Fruit fly (Drosophila melanogaster) whole organism, prepupa: ENCODE measurements around the gene Xport-A.

ENCODE experiments used
- CG10631 ChIP-seq: fragments of 200-800 bp; sonication (Bioruptor generic); optimal IDR thresholded peaks from 2 replicates; lab custom pipeline; 2016; ENCODE audit warnings: missing biosample characterization, missing genetic modification characterization
- CG11294 ChIP-seq: fragments of 200-800 bp; sonication (Bioruptor generic); IDR thresholded peaks from 2 replicates; pipeline ENCODE4 v1.3.6; 2022; ENCODE audit warnings: missing biosample characterization, missing genetic modification characterization
- CG11762 ChIP-seq: fragments of 200-800 bp; sonication (Bioruptor generic); optimal IDR thresholded peaks from 3 replicates; lab custom pipeline; 2016; ENCODE audit warnings: missing biosample characterization, missing genetic modification characterization; ENCODE audit not compliant: insufficient read depth
- CG15336 ChIP-seq: fragments of 200-800 bp; sonication (Bioruptor generic); IDR thresholded peaks from 2 replicates; pipeline ENCODE4 v1.3.6; 2022; ENCODE audit warnings: missing biosample characterization, missing genetic modification characterization
- CG1621 ChIP-seq: fragments of 200-800 bp; sonication (Bioruptor generic); optimal IDR thresholded peaks from 3 replicates; lab custom pipeline; 2018; ENCODE audit warnings: missing biosample characterization, mild to moderate bottlenecking, missing genetic modification characterization
- CG3032 ChIP-seq: fragments of 200-800 bp; optimal IDR thresholded peaks from 2 replicates; lab custom pipeline; 2019; ENCODE audit warnings: missing biosample characterization, mild to moderate bottlenecking, missing genetic modification characterization, moderate library complexity
- CG31627 ChIP-seq: fragments of 200-800 bp; sonication (Bioruptor generic); optimal IDR thresholded peaks from 3 replicates; lab custom pipeline; 2016; ENCODE audit warnings: missing biosample characterization, missing genetic modification characterization
- CG32006 ChIP-seq: fragments of 200-800 bp; sonication (Bioruptor generic); optimal IDR thresholded peaks from 3 replicates; lab custom pipeline; 2017; ENCODE audit warnings: missing biosample characterization, mild to moderate bottlenecking, missing genetic modification characterization
- CG4318 ChIP-seq: fragments of 200-800 bp; sonication (Bioruptor generic); optimal IDR thresholded peaks from 3 replicates; lab custom pipeline; 2017; ENCODE audit warnings: missing biosample characterization, mild to moderate bottlenecking, missing genetic modification characterization
- CG6163 ChIP-seq: fragments of 200-800 bp; sonication (Bioruptor generic); IDR thresholded peaks from 3 replicates; pipeline ENCODE4 v1.3.6; 2022; ENCODE audit warnings: missing biosample characterization, missing genetic modification characterization
- CG6276 ChIP-seq: fragments of 200-800 bp; sonication (Bioruptor generic); optimal IDR thresholded peaks from 2 replicates; lab custom pipeline; 2017; ENCODE audit warnings: missing biosample characterization, mild to moderate bottlenecking, missing genetic modification characterization
- CG6854 ChIP-seq: fragments of 200-800 bp; sonication (Bioruptor generic); optimal IDR thresholded peaks from 2 replicates; lab custom pipeline; 2017; ENCODE audit warnings: missing biosample characterization, mild to moderate bottlenecking, missing genetic modification characterization
- CG8119 ChIP-seq: fragments of 200-800 bp; sonication (Bioruptor generic); IDR thresholded peaks from 3 replicates; pipeline ENCODE4 v1.3.6; 2022; ENCODE audit warnings: missing biosample characterization, missing genetic modification characterization
- CG8319 ChIP-seq: fragments of 200-800 bp; sonication (Bioruptor generic); optimal IDR thresholded peaks from 3 replicates; lab custom pipeline; 2016; ENCODE audit warnings: missing biosample characterization, missing genetic modification characterization
- CG8632 ChIP-seq: fragments of 200-800 bp; sonication (Bioruptor generic); optimal IDR thresholded peaks from 3 replicates; lab custom pipeline; 2016; ENCODE audit warnings: missing biosample characterization, missing genetic modification characterization
- Eip75B ChIP-seq: fragments of 200-800 bp; sonication (Bioruptor generic); optimal IDR thresholded peaks from 3 replicates; lab custom pipeline; 2016; ENCODE audit warnings: missing biosample characterization, missing genetic modification characterization
- Eip78C ChIP-seq: fragments of 200-800 bp; sonication (Bioruptor generic); peaks from one replicate; lab custom pipeline; 2016; ENCODE audit warnings: missing biosample characterization, missing genetic modification characterization
- Ets21C ChIP-seq: fragments of 200-800 bp; sonication (Bioruptor generic); optimal IDR thresholded peaks from 3 replicates; lab custom pipeline; 2016; ENCODE audit warnings: missing biosample characterization, missing genetic modification characterization
- Ets96B ChIP-seq: fragments of 200-800 bp; optimal IDR thresholded peaks from 2 replicates; lab custom pipeline; 2019; ENCODE audit warnings: missing biosample characterization, mild to moderate bottlenecking, missing genetic modification characterization, moderate library complexity
- Gug ChIP-seq: fragments of 200-800 bp; sonication (Bioruptor generic); IDR thresholded peaks from 2 replicates; pipeline ENCODE4 v1.3.6; 2022; ENCODE audit warnings: missing biosample characterization, missing genetic modification characterization
- Hr38 ChIP-seq: sonication (Bioruptor generic); optimal IDR thresholded peaks from 2 replicates; lab custom pipeline; 2016; ENCODE audit warnings: missing biosample characterization, missing genetic modification characterization
- Hr4 ChIP-seq: fragments of 200-800 bp; sonication (Bioruptor generic); optimal IDR thresholded peaks from 3 replicates; lab custom pipeline; 2016; ENCODE audit warnings: missing biosample characterization, missing genetic modification characterization
- Lpt ChIP-seq: fragments of 200-800 bp; sonication (Bioruptor generic); optimal IDR thresholded peaks from 3 replicates; lab custom pipeline; 2016; ENCODE audit warnings: missing biosample characterization, missing genetic modification characterization
- Met ChIP-seq: fragments of 200-800 bp; sonication (Bioruptor generic); optimal IDR thresholded peaks from 3 replicates; lab custom pipeline; 2016; ENCODE audit warnings: missing biosample characterization, missing genetic modification characterization
- OdsH ChIP-seq: fragments of 200-800 bp; sonication (Bioruptor generic); optimal IDR thresholded peaks from 3 replicates; lab custom pipeline; 2016; ENCODE audit warnings: missing biosample characterization, missing genetic modification characterization
- Smox ChIP-seq: fragments of 200-800 bp; sonication (Bioruptor generic); optimal IDR thresholded peaks from 3 replicates; lab custom pipeline; 2016; ENCODE audit warnings: missing biosample characterization, missing genetic modification characterization
- Sox102F ChIP-seq: fragments of 200-800 bp; sonication (Bioruptor generic); optimal IDR thresholded peaks from 2 replicates; lab custom pipeline; 2016; ENCODE audit warnings: missing biosample characterization, mild to moderate bottlenecking, missing genetic modification characterization
- Sox15 ChIP-seq: fragments of 200-800 bp; sonication (Bioruptor generic); optimal IDR thresholded peaks from 3 replicates; lab custom pipeline; 2016; ENCODE audit warnings: missing biosample characterization, missing genetic modification characterization
- achi ChIP-seq: fragments of 200-800 bp; sonication (Bioruptor generic); optimal IDR thresholded peaks from 3 replicates; lab custom pipeline; 2016; ENCODE audit warnings: missing biosample characterization, missing genetic modification characterization
- cyc ChIP-seq: fragments of 200-800 bp; sonication (Bioruptor generic); optimal IDR thresholded peaks from 3 replicates; lab custom pipeline; 2016; ENCODE audit warnings: missing biosample characterization, missing genetic modification characterization
- dac ChIP-seq: fragments of 200-800 bp; sonication (Bioruptor generic); optimal IDR thresholded peaks from 2 replicates; lab custom pipeline; 2017; ENCODE audit warnings: missing biosample characterization, mild to moderate bottlenecking, missing genetic modification characterization
- dsx ChIP-seq: fragments of 200-800 bp; optimal IDR thresholded peaks from 3 replicates; lab custom pipeline; 2019; ENCODE audit warnings: missing biosample characterization, mild to moderate bottlenecking, missing genetic modification characterization, moderate library complexity; ENCODE audit not compliant: poor library complexity, severe bottlenecking
- eg ChIP-seq: fragments of 200-800 bp; sonication (Bioruptor generic); IDR thresholded peaks from 3 replicates; pipeline ENCODE4 v1.3.6; 2022; ENCODE audit warnings: missing biosample characterization, missing genetic modification characterization
- esn ChIP-seq: fragments of 200-800 bp; sonication (Bioruptor generic); optimal IDR thresholded peaks from 2 replicates; lab custom pipeline; 2016; ENCODE audit warnings: missing biosample characterization, mild to moderate bottlenecking, missing genetic modification characterization, moderate library complexity
- fd59A ChIP-seq: fragments of 200-800 bp; sonication (Bioruptor generic); optimal IDR thresholded peaks from 2 replicates; lab custom pipeline; 2017; ENCODE audit warnings: missing biosample characterization, mild to moderate bottlenecking, missing genetic modification characterization, missing genetic modification reagents
- fd85E ChIP-seq: fragments of 200-800 bp; sonication (Bioruptor generic); optimal IDR thresholded peaks from 3 replicates; lab custom pipeline; 2016; ENCODE audit warnings: missing biosample characterization, missing genetic modification characterization
- lz ChIP-seq: fragments of 200-800 bp; sonication (Bioruptor generic); optimal IDR thresholded peaks from 3 replicates; lab custom pipeline; 2016; ENCODE audit warnings: missing biosample characterization, missing genetic modification characterization
- net ChIP-seq: fragments of 200-800 bp; sonication (Bioruptor generic); optimal IDR thresholded peaks from 3 replicates; lab custom pipeline; 2016; ENCODE audit warnings: missing biosample characterization, missing genetic modification characterization
- pdm3 ChIP-seq: fragments of 200-800 bp; sonication (Bioruptor generic); optimal IDR thresholded peaks from 3 replicates; lab custom pipeline; 2016; ENCODE audit warnings: missing biosample characterization, missing genetic modification characterization
- salr ChIP-seq, 2 experiments: fragments of 200-800 bp; sonication (Bioruptor generic); optimal IDR thresholded peaks; 3 replicates each; lab custom pipeline; 2016 to 2018; ENCODE audit warnings: missing biosample characterization in 2 of 2, missing genetic modification characterization in 2 of 2, mild to moderate bottlenecking in 1 of 2
- ss ChIP-seq, 2 experiments: fragments of 200-800 bp; sonication (Bioruptor generic); optimal IDR thresholded peaks; 2 replicates in 1 of 2; 3 replicates in 1 of 2; lab custom pipeline; 2017 to 2018; ENCODE audit warnings: mild to moderate bottlenecking in 2 of 2, missing biosample characterization in 2 of 2, missing genetic modification characterization in 2 of 2, moderate library complexity in 1 of 2
- svp ChIP-seq: fragments of 200-800 bp; sonication (Bioruptor generic); peaks from one replicate; lab custom pipeline; 2016; ENCODE audit warnings: missing biosample characterization, missing genetic modification characterization
- vri ChIP-seq: fragments of 200-800 bp; sonication (Bioruptor generic); optimal IDR thresholded peaks from 3 replicates; lab custom pipeline; 2016; ENCODE audit warnings: missing biosample characterization, mild to moderate bottlenecking, missing genetic modification characterization

Gene Xport-A

DNA sequence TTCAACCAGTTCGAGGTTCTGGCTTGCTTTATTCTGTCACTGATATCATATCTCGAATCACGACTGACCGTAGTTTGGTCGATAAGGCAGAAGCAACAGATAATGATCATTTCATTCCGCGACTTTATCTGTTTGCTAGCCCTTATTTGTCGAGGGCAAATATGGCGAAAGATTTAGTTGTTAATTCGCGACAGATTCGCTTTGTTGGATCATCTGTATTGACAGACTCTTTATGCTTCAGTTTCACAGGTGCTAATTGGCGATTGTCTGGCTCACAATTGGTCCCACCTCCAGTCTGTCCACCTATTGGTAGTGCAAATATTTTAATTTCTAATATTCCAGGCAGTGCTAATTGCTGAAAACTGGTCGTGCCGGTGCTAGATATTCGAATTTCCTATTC, 9.1 kb upstream of the Xport-A start (continued):
- TF ChIP-seq OdsH (no peak), svp (GFP tag; lab: Kevin White, UChicago) (no peak), lz (GFP tag; lab: Kevin White, UChicago) (no peak), achi (GFP tag; lab: Kevin White, UChicago) (peak; percentile 28), Sox15 (GFP tag; lab: Kevin White, UChicago) (no peak), net (GFP tag; lab: Kevin White, UChicago) (peak; percentile 46), ss (GFP tag; optimal IDR thresholded peaks at IDR 0.05; lab: Kevin White, UChicago) (peak in 1 of 2 experiments; percentile 87), fd85E (GFP tag; lab: Kevin White, UChicago) (no peak), Hr38 (GFP tag; lab: Kevin White, UChicago) (no peak), CG8632 (peak; percentile 52), CG6163 (no peak; the same call in 1 of the 3 replicates), CG8119 (GFP tag; lab: Robert Waterston, UW) (no peak), CG8319 (no peak), Gug (GFP tag; lab: Robert Waterston, UW) (no peak), CG11294 (GFP tag; lab: Robert Waterston, UW) (no peak), cyc (no peak), CG1621 (tag; lab: Kevin White, UChicago) (no peak), CG32006 (GFP tag; lab: Kevin White, UChicago) (no peak), Lpt (GFP tag; lab: Kevin White, UChicago) (no peak), CG31627 (GFP tag; lab: Kevin White, UChicago) (no peak), fd59A (GFP tag; lab: Kevin White, UChicago) (peak; percentile 33), salr (GFP tag; optimal IDR thresholded peaks at IDR 0.05; lab: Kevin White, UChicago) (peak in 1 of 2 experiments; percentile 45), dac (GFP tag; lab: Kevin White, UChicago) (no peak), CG15336 (GFP tag; lab: Robert Waterston, UW) (no peak), dsx (GFP tag; lab: Kevin White, UChicago) (no peak), CG11762 (GFP tag; lab: Kevin White, UChicago) (peak; percentile 5), vri (peak; percentile 9), CG4318 (GFP tag; lab: Kevin White, UChicago) (no peak), CG6854 (GFP tag; lab: Kevin White, UChicago) (no peak), Eip75B (GFP tag; lab: Kevin White, UChicago) (peak; percentile 50), CG10631 (GFP tag; lab: Kevin White, UChicago) (peak; percentile 55), CG3032 (tag; lab: Kevin White, UChicago) (no peak), Ets21C (no peak), pdm3 (GFP tag; lab: Kevin White, UChicago) (peak; percentile 36), esn (GFP tag; lab: Kevin White, UChicago) (no peak), Smox (peak; percentile 25), Ets96B (no peak), CG6276 (GFP tag; lab: Kevin White, UChicago) (no peak), Hr4 (GFP tag; lab: Kevin White, UChicago) (no peak), Sox102F (GFP tag; lab: Kevin White, UChicago) (no peak), Met (peak; percentile 36)

DNA sequence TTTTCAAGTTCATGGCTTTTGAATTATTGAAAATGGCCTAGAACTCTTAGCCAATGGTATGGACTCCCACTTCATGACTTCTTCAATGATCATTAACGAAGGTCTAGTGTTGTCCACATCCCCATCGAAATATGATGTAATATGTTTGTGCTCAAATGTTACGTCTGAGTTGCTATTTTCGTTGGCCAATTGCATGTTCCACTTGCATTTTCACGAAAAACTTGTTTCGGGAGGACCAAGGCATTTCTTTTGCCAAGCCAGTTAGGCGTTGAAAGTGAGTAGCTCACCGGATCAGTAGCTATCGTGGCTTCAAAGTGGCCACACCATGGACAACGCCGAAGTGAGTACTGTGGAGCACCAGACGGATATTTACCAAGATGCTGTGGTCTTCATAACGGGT, 3.0 kb upstream of the Xport-A start, which contains the start of gene CG4770:
Gene CG4770 (plus strand): TSS at position 301 of the 400 bp plus-strand sequence.
- peak; percentile 3 for TF ChIP-seq CG6276 (GFP tag; lab: Kevin White, UChicago)
- TF ChIP-seq Sox15 (GFP tag; lab: Kevin White, UChicago), result no peak
- TF ChIP-seq eg, result 0 out of 3 replicates have a peak, but pooled peaks have one; percentile 9
- TF ChIP-seq Hr4 (GFP tag; lab: Kevin White, UChicago), result no peak
- TF ChIP-seq Eip78C (GFP tag; lab: Kevin White, UChicago), result no peak
- TF ChIP-seq CG8119 (GFP tag; lab: Robert Waterston, UW), result 0 out of 3 replicates have a peak, but pooled peaks have one; percentile 25
